Fruit fly (Drosophila melanogaster) whole organism, prepupa: ENCODE data around the gene CenB1A.
A peak's percentile ranks its signal among the peaks of the same experiment; 100 is the strongest.

Experiments used
- Blimp-1 ChIP-seq: fragments of 200-800 bp; sonication (Bioruptor generic); optimal IDR thresholded peaks from 3 replicates; lab custom pipeline; 2017; ENCODE audit warnings: missing biosample characterization, missing genetic modification characterization, mild to moderate bottlenecking, moderate library complexity, missing genetic modification reagents
- CG10631 ChIP-seq: fragments of 200-800 bp; sonication (Bioruptor generic); optimal IDR thresholded peaks from 2 replicates; lab custom pipeline; 2016; ENCODE audit warnings: missing biosample characterization, missing genetic modification characterization
- CG10669 ChIP-seq: fragments of 200-800 bp; sonication (Bioruptor generic); optimal IDR thresholded peaks from 3 replicates; lab custom pipeline; 2018; ENCODE audit warnings: missing biosample characterization, mild to moderate bottlenecking, missing genetic modification characterization, moderate library complexity
- CG11294 ChIP-seq: fragments of 200-800 bp; sonication (Bioruptor generic); IDR thresholded peaks from 2 replicates; pipeline ENCODE4 v1.3.6; 2022; ENCODE audit warnings: missing biosample characterization, missing genetic modification characterization
- CG11762 ChIP-seq: fragments of 200-800 bp; sonication (Bioruptor generic); optimal IDR thresholded peaks from 3 replicates; lab custom pipeline; 2016; ENCODE audit warnings: missing biosample characterization, missing genetic modification characterization; ENCODE audit not compliant: insufficient read depth
- CG11902 ChIP-seq: fragments of 200-800 bp; sonication (Bioruptor generic); optimal IDR thresholded peaks from 3 replicates; lab custom pipeline; 2016; ENCODE audit warnings: missing biosample characterization, missing genetic modification characterization
- CG16779 ChIP-seq: fragments of 200-800 bp; sonication (Bioruptor generic); optimal IDR thresholded peaks from 3 replicates; lab custom pipeline; 2017; ENCODE audit warnings: missing biosample characterization, mild to moderate bottlenecking, missing genetic modification characterization
- CG3032 ChIP-seq: fragments of 200-800 bp; optimal IDR thresholded peaks from 2 replicates; lab custom pipeline; 2019; ENCODE audit warnings: missing biosample characterization, mild to moderate bottlenecking, missing genetic modification characterization, moderate library complexity
- CG31627 ChIP-seq: fragments of 200-800 bp; sonication (Bioruptor generic); optimal IDR thresholded peaks from 3 replicates; lab custom pipeline; 2016; ENCODE audit warnings: missing biosample characterization, missing genetic modification characterization
- CG32006 ChIP-seq: fragments of 200-800 bp; sonication (Bioruptor generic); optimal IDR thresholded peaks from 3 replicates; lab custom pipeline; 2017; ENCODE audit warnings: missing biosample characterization, mild to moderate bottlenecking, missing genetic modification characterization
- CG34406 ChIP-seq: fragments of 200-800 bp; sonication (Bioruptor generic); optimal IDR thresholded peaks from 3 replicates; lab custom pipeline; 2016; ENCODE audit warnings: missing biosample characterization, missing genetic modification characterization
- CG6276 ChIP-seq: fragments of 200-800 bp; sonication (Bioruptor generic); optimal IDR thresholded peaks from 2 replicates; lab custom pipeline; 2017; ENCODE audit warnings: missing biosample characterization, mild to moderate bottlenecking, missing genetic modification characterization
- CG6854 ChIP-seq: fragments of 200-800 bp; sonication (Bioruptor generic); optimal IDR thresholded peaks from 2 replicates; lab custom pipeline; 2017; ENCODE audit warnings: missing biosample characterization, mild to moderate bottlenecking, missing genetic modification characterization
- CG7368 ChIP-seq: fragments of 200-800 bp; sonication (Bioruptor generic); optimal IDR thresholded peaks from 3 replicates; lab custom pipeline; 2016; ENCODE audit warnings: missing biosample characterization, missing genetic modification characterization
- CG9139 ChIP-seq: fragments of 200-800 bp; sonication (Bioruptor generic); optimal IDR thresholded peaks from 3 replicates; lab custom pipeline; 2017; ENCODE audit warnings: missing biosample characterization, mild to moderate bottlenecking, missing genetic modification characterization
- Eip78C ChIP-seq: fragments of 200-800 bp; sonication (Bioruptor generic); peaks from one replicate; lab custom pipeline; 2016; ENCODE audit warnings: missing biosample characterization, missing genetic modification characterization
- Ets96B ChIP-seq: fragments of 200-800 bp; optimal IDR thresholded peaks from 2 replicates; lab custom pipeline; 2019; ENCODE audit warnings: missing biosample characterization, mild to moderate bottlenecking, missing genetic modification characterization, moderate library complexity
- Lpt ChIP-seq: fragments of 200-800 bp; sonication (Bioruptor generic); optimal IDR thresholded peaks from 3 replicates; lab custom pipeline; 2016; ENCODE audit warnings: missing biosample characterization, missing genetic modification characterization
- Met ChIP-seq: fragments of 200-800 bp; sonication (Bioruptor generic); optimal IDR thresholded peaks from 3 replicates; lab custom pipeline; 2016; ENCODE audit warnings: missing biosample characterization, missing genetic modification characterization
- OdsH ChIP-seq: fragments of 200-800 bp; sonication (Bioruptor generic); optimal IDR thresholded peaks from 3 replicates; lab custom pipeline; 2016; ENCODE audit warnings: missing biosample characterization, missing genetic modification characterization
- Sox14 ChIP-seq: fragments of 200-800 bp; sonication (Bioruptor generic); optimal IDR thresholded peaks from 3 replicates; lab custom pipeline; 2016; ENCODE audit warnings: missing biosample characterization, missing genetic modification characterization
- Sox15 ChIP-seq: fragments of 200-800 bp; sonication (Bioruptor generic); optimal IDR thresholded peaks from 3 replicates; lab custom pipeline; 2016; ENCODE audit warnings: missing biosample characterization, missing genetic modification characterization
- acj6 ChIP-seq: fragments of 200-800 bp; sonication (Bioruptor generic); optimal IDR thresholded peaks from 3 replicates; lab custom pipeline; 2016; ENCODE audit warnings: missing biosample characterization, missing genetic modification characterization
- cyc ChIP-seq: fragments of 200-800 bp; sonication (Bioruptor generic); optimal IDR thresholded peaks from 3 replicates; lab custom pipeline; 2016; ENCODE audit warnings: missing biosample characterization, missing genetic modification characterization
- dac ChIP-seq: fragments of 200-800 bp; sonication (Bioruptor generic); optimal IDR thresholded peaks from 2 replicates; lab custom pipeline; 2017; ENCODE audit warnings: missing biosample characterization, mild to moderate bottlenecking, missing genetic modification characterization
- dsx ChIP-seq: fragments of 200-800 bp; optimal IDR thresholded peaks from 3 replicates; lab custom pipeline; 2019; ENCODE audit warnings: missing biosample characterization, mild to moderate bottlenecking, missing genetic modification characterization, moderate library complexity; ENCODE audit not compliant: poor library complexity, severe bottlenecking
- esn ChIP-seq: fragments of 200-800 bp; sonication (Bioruptor generic); optimal IDR thresholded peaks from 2 replicates; lab custom pipeline; 2016; ENCODE audit warnings: missing biosample characterization, mild to moderate bottlenecking, missing genetic modification characterization, moderate library complexity
- fd59A ChIP-seq: fragments of 200-800 bp; sonication (Bioruptor generic); optimal IDR thresholded peaks from 2 replicates; lab custom pipeline; 2017; ENCODE audit warnings: missing biosample characterization, mild to moderate bottlenecking, missing genetic modification characterization, missing genetic modification reagents
- salr ChIP-seq, 2 experiments: fragments of 200-800 bp; sonication (Bioruptor generic); optimal IDR thresholded peaks; 3 replicates each; lab custom pipeline; 2016 to 2018; ENCODE audit warnings: missing biosample characterization in 2 of 2, missing genetic modification characterization in 2 of 2, mild to moderate bottlenecking in 1 of 2
- spab ChIP-seq: fragments of 200-800 bp; sonication (Bioruptor generic); optimal IDR thresholded peaks from 2 replicates; lab custom pipeline; 2017; ENCODE audit warnings: missing biosample characterization, mild to moderate bottlenecking, missing genetic modification characterization, missing genetic modification reagents
- ss ChIP-seq, 2 experiments: fragments of 200-800 bp; sonication (Bioruptor generic); optimal IDR thresholded peaks; 2 replicates in 1 of 2; 3 replicates in 1 of 2; lab custom pipeline; 2017 to 2018; ENCODE audit warnings: mild to moderate bottlenecking in 2 of 2, missing biosample characterization in 2 of 2, missing genetic modification characterization in 2 of 2, moderate library complexity in 1 of 2
- svp ChIP-seq: fragments of 200-800 bp; sonication (Bioruptor generic); peaks from one replicate; lab custom pipeline; 2016; ENCODE audit warnings: missing biosample characterization, missing genetic modification characterization
- vri ChIP-seq: fragments of 200-800 bp; sonication (Bioruptor generic); optimal IDR thresholded peaks from 3 replicates; lab custom pipeline; 2016; ENCODE audit warnings: missing biosample characterization, mild to moderate bottlenecking, missing genetic modification characterization

The CenB1A gene

dm6 chr3R:23156865-23157515 is 38.8 kb downstream of the CenB1A start (continued):
- TF ChIP-seq CG6854 (peak; percentile 50), CG16779 (peak; percentile 72), svp (GFP tag; lab: Kevin White, UChicago) (peak; percentile 93), vri (no peak), dac (GFP tag; lab: Kevin White, UChicago) (no peak), spab (GFP tag; lab: Kevin White, UChicago) (peak; percentile 27), CG34406 (GFP tag; lab: Kevin White, UChicago) (no peak), CG32006 (GFP tag; lab: Kevin White, UChicago) (peak; percentile 29), CG31627 (GFP tag; lab: Kevin White, UChicago) (no peak), CG11294 (GFP tag; lab: Robert Waterston, UW) (no peak), Ets96B (tag; lab: Kevin White, UChicago) (peak; percentile 29), dsx (GFP tag; lab: Kevin White, UChicago) (peak; percentile 73), OdsH (GFP tag; lab: Kevin White, UChicago) (no peak), CG7368 (GFP tag; lab: Kevin White, UChicago) (no peak), Sox15 (no peak), salr (GFP tag; optimal IDR thresholded peaks at IDR 0.05; lab: Kevin White, UChicago) (no peak), CG10631 (GFP tag; lab: Kevin White, UChicago) (no peak), cyc (GFP tag; lab: Kevin White, UChicago) (no peak), Sox14 (GFP tag; lab: Kevin White, UChicago) (no peak), CG6276 (GFP tag; lab: Kevin White, UChicago) (peak; percentile 49), CG11902 (GFP tag; lab: Kevin White, UChicago) (no peak), CG10669 (no peak), CG11762 (GFP tag; lab: Kevin White, UChicago) (no peak)

- TF ChIP-seq acj6 (GFP tag; lab: Kevin White, UChicago) = no peak
- TF ChIP-seq CG11902 (GFP tag; lab: Kevin White, UChicago) = no peak
- TF ChIP-seq esn (GFP tag; lab: Kevin White, UChicago) = peak; percentile 33
- no peak for TF ChIP-seq Blimp-1 (GFP tag; lab: Kevin White, UChicago)
- peak; percentile 63 for TF ChIP-seq svp (GFP tag; lab: Kevin White, UChicago)
- no peak for TF ChIP-seq fd59A (GFP tag; lab: Kevin White, UChicago)
- no peak for TF ChIP-seq CG11762 (GFP tag; lab: Kevin White, UChicago)
- TF ChIP-seq Ets96B (tag; lab: Kevin White, UChicago) = no peak
- no peak for TF ChIP-seq CG9139
- peak; percentile 60 for TF ChIP-seq Eip78C (GFP tag; lab: Kevin White, UChicago)
- peak; percentile 9 for TF ChIP-seq CG3032
Observed at dm6 chr3R:23157664-23158151, 39.5 kb downstream of the CenB1A start, which contains the start of gene unk. Gene unk (minus strand): TSS chr3R:23157862.

dm6 chr3R:23159289-23159956 is 41.2 kb downstream of the CenB1A start, which contains the start of gene VhaAC39-2:
Gene VhaAC39-2 (minus strand): TSS chr3R:23159316.
- TF ChIP-seq CG31627 (GFP tag; lab: Kevin White, UChicago) = peak; percentile 6
- no peak for TF ChIP-seq ss (GFP tag; optimal IDR thresholded peaks at IDR 0.05; lab: Kevin White, UChicago)
- no peak for TF ChIP-seq Sox15
- TF ChIP-seq Lpt (GFP tag; lab: Kevin White, UChicago) = no peak
- no peak for TF ChIP-seq Met (GFP tag; lab: Kevin White, UChicago)
- TF ChIP-seq esn (GFP tag; lab: Kevin White, UChicago) = peak; percentile 1
